Worm (Caenorhabditis elegans) whole organism, L4 larva: ENCODE measurements around the gene abhd-5.2.

Experiments used
- ama-1 ChIP-seq: fragments of 150-350 bp; optimal IDR thresholded peaks from 2 replicates; lab custom pipeline; 2014; ENCODE audit warnings: inconsistent platforms, mixed read lengths
- fkh-10 ChIP-seq: fragments of 150-350 bp; optimal IDR thresholded peaks from 2 replicates; lab custom pipeline; 2014; ENCODE audit warnings: missing biosample characterization, missing genetic modification reagents, missing genetic modification characterization
- lsy-2 ChIP-seq, 2 experiments: fragments of 150-350 bp in 1 of 2; sonication (generic microtip) in 1 of 2; optimal IDR thresholded peaks; 2 replicates each; lab custom pipeline; 2014 to 2017; ENCODE audit warnings: missing biosample characterization in 2 of 2, missing genetic modification characterization in 2 of 2
- nhr-42 ChIP-seq: fragments of 200-800 bp; sonication (Bioruptor generic); IDR thresholded peaks from 2 replicates; pipeline ENCODE4 v1.3.6; 2022; ENCODE audit warnings: missing genetic modification characterization, missing compliant biosample characterization
- nhr-48 ChIP-seq: sonication (generic microtip); optimal IDR thresholded peaks from 2 replicates; lab custom pipeline; 2016; ENCODE audit warnings: mild to moderate bottlenecking, missing genetic modification characterization, missing compliant biosample characterization
- pha-4 ChIP-seq, 2 experiments: fragments of 150-350 bp in 1 of 2; fragments of 200-800 bp in 1 of 2; sonication (Bioruptor generic) in 1 of 2; IDR thresholded peaks in 1 of 2; optimal IDR thresholded peaks in 1 of 2; 2 replicates each; pipeline versions ENCODE4 v1.3.6 to Lab custom; 2014 to 2022; ENCODE audit warnings: missing genetic modification characterization in 2 of 2, missing genetic modification reagents in 2 of 2, missing biosample characterization in 1 of 2, missing compliant biosample characterization in 1 of 2
- snpc-4 ChIP-seq: fragments of 150-350 bp; optimal IDR thresholded peaks from 2 replicates; lab custom pipeline; 2014; ENCODE audit warnings: missing biosample characterization, missing genetic modification characterization
- unc-39 ChIP-seq: sonication (generic microtip); optimal IDR thresholded peaks from 2 replicates; lab custom pipeline; 2017; ENCODE audit warnings: missing biosample characterization, missing genetic modification characterization
- unc-62 ChIP-seq, 3 experiments: fragments of 150-350 bp in 1 of 3; sonication (generic microtip); optimal IDR thresholded peaks in 2 of 3; peaks in 1 of 3; 1 replicate in 1 of 3; 2 replicates in 2 of 3; lab custom pipeline; 2014 to 2017; ENCODE audit warnings: missing biosample characterization in 3 of 3, missing genetic modification characterization in 3 of 3, missing genetic modification reagents in 3 of 3, missing genotype in 1 of 3

DNA sequence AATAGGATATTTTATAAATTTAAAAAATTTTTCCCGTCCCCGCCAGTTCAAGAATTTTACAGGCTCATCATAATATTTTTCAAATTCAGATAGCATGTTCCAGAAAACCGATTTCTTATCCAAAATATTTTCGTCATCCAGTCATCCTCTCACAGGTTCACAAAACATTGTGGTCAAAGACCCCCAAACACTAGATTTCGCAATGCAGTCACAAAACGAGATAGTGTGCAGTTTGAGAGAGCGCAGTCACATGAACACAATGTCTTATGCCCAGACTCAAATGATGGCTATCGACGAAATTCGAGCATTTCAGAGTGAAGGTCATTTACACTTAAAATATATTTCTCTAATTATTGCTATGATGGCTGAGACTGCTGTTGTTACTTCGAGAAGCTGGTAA lies at the start of gene abhd-5.2:
- TF ChIP-seq lsy-2 (tag; optimal IDR thresholded peaks at IDR 0.05; lab: Kevin White, UChicago) (no peak), snpc-4 (no peak), ama-1 (no peak), fkh-10 (GFP tag; lab: Kevin White, UChicago) (no peak), unc-62 (GFP tag; optimal IDR thresholded peaks at IDR 0.05 in 1 of 2; lab: Kevin White, UChicago) (peak in 1 of 2 experiments; percentile 67), unc-62 (tag; optimal IDR thresholded peaks at IDR 0.05; lab: Kevin White, UChicago) (no peak), nhr-48 (tag; lab: Kevin White, UChicago) (no peak), pha-4 (GFP tag; IDR thresholded peaks at IDR 0.05; lab: Robert Waterston, UW) (no peak), pha-4 (tag; optimal IDR thresholded peaks at IDR 0.05; lab: Kevin White, UChicago) (no peak), unc-39 (tag; lab: Kevin White, UChicago) (no peak), nhr-42 (GFP tag; lab: Robert Waterston, UW) (no peak)
